Worm (Caenorhabditis elegans) whole organism, L4 larva: ENCODE measurements around the gene zfp-3.

ENCODE experiments used
- F26F4.8 ChIP-seq: fragments of 200-800 bp; sonication (Bioruptor generic); conservative IDR thresholded peaks from 2 replicates; pipeline ENCODE4 v1.3.6; 2022; ENCODE audit warnings: missing genetic modification characterization, missing compliant biosample characterization
- F37D6.2 ChIP-seq: sonication (generic microtip); optimal IDR thresholded peaks from 2 replicates; lab custom pipeline; 2016; ENCODE audit warnings: mild to moderate bottlenecking, missing genetic modification characterization, missing compliant biosample characterization
- F44E2.7 ChIP-seq: fragments of 200-800 bp; sonication (Bioruptor generic); IDR thresholded peaks from 2 replicates; pipeline ENCODE4 v2.1.2; 2022; ENCODE audit warnings: missing genetic modification characterization, missing compliant biosample characterization
- F49E8.2 ChIP-seq: sonication (generic microtip); optimal IDR thresholded peaks from 2 replicates; lab custom pipeline; 2016; ENCODE audit warnings: missing compliant biosample characterization, mild to moderate bottlenecking, missing genetic modification characterization, borderline replicate concordance
- Y105C5A.15 ChIP-seq: fragments of 200-800 bp; sonication (Bioruptor generic); IDR thresholded peaks from 2 replicates; pipeline ENCODE4 v1.3.6; 2022; ENCODE audit warnings: missing genetic modification characterization, missing compliant biosample characterization
- Y48G9A.11 ChIP-seq: fragments of 200-800 bp; sonication (Bioruptor generic); IDR thresholded peaks from 2 replicates; pipeline ENCODE4 v1.3.6; 2022; ENCODE audit warnings: missing genetic modification reagents, missing genetic modification characterization, missing compliant biosample characterization
- Y5F2A.4 ChIP-seq: fragments of 200-800 bp; sonication (Bioruptor generic); optimal IDR thresholded peaks from 2 replicates; lab custom pipeline; 2018; ENCODE audit warnings: mild to moderate bottlenecking, missing genetic modification characterization, missing compliant biosample characterization
- Y75B8A.6 ChIP-seq: fragments of 200-800 bp; sonication (Bioruptor generic); IDR thresholded peaks from 2 replicates; pipeline ENCODE4 v1.3.6; 2022; ENCODE audit warnings: missing genetic modification reagents, missing genetic modification characterization, missing compliant biosample characterization
- arid-1 ChIP-seq: fragments of 200-800 bp; sonication (Bioruptor generic); conservative IDR thresholded peaks from 2 replicates; pipeline ENCODE4 v1.3.6; 2022; ENCODE audit warnings: missing genetic modification reagents, missing genetic modification characterization, missing compliant biosample characterization
- ceh-28 ChIP-seq: fragments of 150-350 bp; optimal IDR thresholded peaks from 2 replicates; lab custom pipeline; 2014; ENCODE audit warnings: missing biosample characterization, missing genetic modification reagents, missing genetic modification characterization
- ceh-32 ChIP-seq: sonication (generic microtip); optimal IDR thresholded peaks from 2 replicates; lab custom pipeline; 2016; ENCODE audit warnings: mild to moderate bottlenecking, missing genetic modification characterization, missing compliant biosample characterization; ENCODE audit not compliant: poor library complexity
- ceh-44 ChIP-seq: fragments of 200-800 bp; sonication (Bioruptor generic); IDR thresholded peaks from 2 replicates; pipeline ENCODE4 v1.3.6; 2022; ENCODE audit warnings: missing genetic modification reagents, missing genetic modification characterization, missing compliant biosample characterization
- ces-1 ChIP-seq: fragments of 150-350 bp; sonication (generic microtip); optimal IDR thresholded peaks from 4 replicates; lab custom pipeline; 2014; ENCODE audit warnings: missing biosample characterization, missing genetic modification reagents, missing genetic modification characterization
- ctbp-1 ChIP-seq: fragments of 200-800 bp; sonication (Bioruptor generic); IDR thresholded peaks from 2 replicates; pipeline ENCODE4 v1.3.6; 2022; ENCODE audit warnings: missing genetic modification reagents, missing genetic modification characterization, missing compliant biosample characterization
- daf-12 ChIP-seq: fragments of 150-350 bp; optimal IDR thresholded peaks from 2 replicates; lab custom pipeline; 2014; ENCODE audit warnings: missing biosample characterization, missing genetic modification reagents, missing genetic modification characterization
- daf-16 ChIP-seq, 3 experiments: sonication (generic microtip); optimal IDR thresholded peaks; 2 replicates each; lab custom pipeline; 2016 to 2017; ENCODE audit warnings: missing genetic modification characterization in 3 of 3, missing genetic modification reagents in 3 of 3, mild to moderate bottlenecking in 2 of 3, missing compliant biosample characterization in 2 of 3, missing biosample characterization in 1 of 3, moderate library complexity in 1 of 3
- dmd-6 ChIP-seq: fragments of 200-800 bp; sonication (Bioruptor generic); IDR thresholded peaks from 2 replicates; pipeline ENCODE4 v1.3.6; 2022; ENCODE audit warnings: missing genetic modification reagents, missing genetic modification characterization, missing compliant biosample characterization
- dmd-8 ChIP-seq: fragments of 200-800 bp; sonication (Bioruptor generic); IDR thresholded peaks from 2 replicates; pipeline ENCODE4 v1.3.6; 2022; ENCODE audit warnings: missing genetic modification characterization, missing compliant biosample characterization
- duxl-1 ChIP-seq: sonication (generic microtip); optimal IDR thresholded peaks from 2 replicates; lab custom pipeline; 2016; ENCODE audit warnings: mild to moderate bottlenecking, missing genetic modification characterization, moderate library complexity, missing compliant biosample characterization; ENCODE audit not compliant: poor library complexity
- dve-1 ChIP-seq: sonication (generic microtip); optimal IDR thresholded peaks from 2 replicates; lab custom pipeline; 2017; ENCODE audit warnings: antibody characterized with exemption, mild to moderate bottlenecking, missing genetic modification characterization, missing compliant biosample characterization; ENCODE audit not compliant: insufficient read depth
- egl-27 ChIP-seq: sonication (generic microtip); optimal IDR thresholded peaks from 3 replicates; lab custom pipeline; 2017; ENCODE audit warnings: missing biosample characterization, missing genetic modification reagents, missing genetic modification characterization
- fkh-10 ChIP-seq: fragments of 150-350 bp; optimal IDR thresholded peaks from 2 replicates; lab custom pipeline; 2014; ENCODE audit warnings: missing biosample characterization, missing genetic modification reagents, missing genetic modification characterization
- hif-1 ChIP-seq, 2 experiments: sonication (generic microtip); optimal IDR thresholded peaks; 2 replicates each; lab custom pipeline; 2016 to 2017; ENCODE audit warnings: missing compliant biosample characterization in 2 of 2, missing genetic modification characterization in 2 of 2, missing genetic modification reagents in 2 of 2, missing genotype in 2 of 2, mild to moderate bottlenecking in 1 of 2
- hlh-11 ChIP-seq: fragments of 200-800 bp; sonication (Bioruptor generic); optimal IDR thresholded peaks from 2 replicates; lab custom pipeline; 2018; ENCODE audit warnings: mild to moderate bottlenecking, missing genetic modification characterization, missing compliant biosample characterization
- lin-13 ChIP-seq: fragments of 150-350 bp; optimal IDR thresholded peaks from 2 replicates; lab custom pipeline; 2014; ENCODE audit warnings: missing biosample characterization, missing genetic modification reagents, missing genetic modification characterization
- lin-15B ChIP-seq: fragments of 150-350 bp; sonication (generic microtip); optimal IDR thresholded peaks from 3 replicates; lab custom pipeline; 2014; ENCODE audit warnings: missing biosample characterization, missing genetic modification characterization
- lir-3 ChIP-seq: sonication (generic microtip); optimal IDR thresholded peaks from 2 replicates; lab custom pipeline; 2016; ENCODE audit warnings: mild to moderate bottlenecking, missing genetic modification characterization, missing compliant biosample characterization
- mep-1 ChIP-seq: fragments of 150-350 bp; sonication (generic microtip); optimal IDR thresholded peaks from 3 replicates; lab custom pipeline; 2014; ENCODE audit warnings: missing biosample characterization, missing genetic modification characterization
- mes-2 ChIP-seq: sonication (generic microtip); optimal IDR thresholded peaks from 2 replicates; lab custom pipeline; 2016; ENCODE audit warnings: missing genotype, mild to moderate bottlenecking, missing genetic modification characterization, missing compliant biosample characterization; ENCODE audit not compliant: poor library complexity, severe bottlenecking
- mxl-2 ChIP-seq: fragments of 200-800 bp; sonication (Bioruptor generic); conservative IDR thresholded peaks from 2 replicates; pipeline ENCODE4 v1.3.6; 2022; ENCODE audit warnings: missing genetic modification reagents, missing genetic modification characterization, missing compliant biosample characterization
- mxl-3 ChIP-seq: fragments of 200-800 bp; sonication (Bioruptor generic); optimal IDR thresholded peaks from 2 replicates; lab custom pipeline; 2018; ENCODE audit warnings: mild to moderate bottlenecking, missing genetic modification characterization, missing compliant biosample characterization
- nhr-10 ChIP-seq: fragments of 150-350 bp; optimal IDR thresholded peaks from 2 replicates; lab custom pipeline; 2014; ENCODE audit warnings: missing biosample characterization, missing genetic modification characterization
- nhr-111 ChIP-seq: fragments of 200-800 bp; sonication (Bioruptor generic); optimal IDR thresholded peaks from 2 replicates; lab custom pipeline; 2018; ENCODE audit warnings: mild to moderate bottlenecking, missing genetic modification characterization, missing compliant biosample characterization
- nhr-237 ChIP-seq: sonication (generic microtip); optimal IDR thresholded peaks from 2 replicates; lab custom pipeline; 2017; ENCODE audit warnings: missing biosample characterization, missing genetic modification characterization
- nhr-42 ChIP-seq: fragments of 200-800 bp; sonication (Bioruptor generic); IDR thresholded peaks from 2 replicates; pipeline ENCODE4 v1.3.6; 2022; ENCODE audit warnings: missing genetic modification characterization, missing compliant biosample characterization
- nhr-76 ChIP-seq: fragments of 150-350 bp; optimal IDR thresholded peaks from 2 replicates; lab custom pipeline; 2014; ENCODE audit warnings: missing biosample characterization, missing genetic modification characterization
- nhr-77 ChIP-seq: fragments of 150-350 bp; optimal IDR thresholded peaks from 2 replicates; lab custom pipeline; 2014; ENCODE audit warnings: missing biosample characterization, missing genetic modification characterization
- php-3 ChIP-seq: fragments of 200-800 bp; sonication (Bioruptor generic); IDR thresholded peaks from 2 replicates; pipeline ENCODE4 v1.3.6; 2022; ENCODE audit warnings: missing genetic modification reagents, missing genetic modification characterization, missing compliant biosample characterization
- rbr-2 ChIP-seq: sonication (generic microtip); optimal IDR thresholded peaks from 2 replicates; lab custom pipeline; 2016; ENCODE audit warnings: missing genotype, missing genetic modification characterization, missing compliant biosample characterization
- set-16 ChIP-seq: fragments of 200-800 bp; sonication (Bioruptor generic); IDR thresholded peaks from 2 replicates; pipeline ENCODE4 v1.3.6; 2022; ENCODE audit warnings: missing genetic modification reagents, missing genetic modification characterization, missing compliant biosample characterization
- skn-1 ChIP-seq: fragments of 150-350 bp; optimal IDR thresholded peaks from 2 replicates; lab custom pipeline; 2014; ENCODE audit warnings: missing biosample characterization, missing genetic modification characterization
- snpc-1.2 ChIP-seq: fragments of 200-800 bp; sonication (Bioruptor generic); IDR thresholded peaks from 2 replicates; pipeline ENCODE4 v1.3.6; 2022; ENCODE audit warnings: missing genetic modification reagents, missing genetic modification characterization, missing compliant biosample characterization
- snpc-4 ChIP-seq: fragments of 150-350 bp; optimal IDR thresholded peaks from 2 replicates; lab custom pipeline; 2014; ENCODE audit warnings: missing biosample characterization, missing genetic modification characterization
- spr-1 ChIP-seq: sonication (generic microtip); optimal IDR thresholded peaks from 2 replicates; lab custom pipeline; 2016; ENCODE audit warnings: mild to moderate bottlenecking, missing genetic modification characterization, missing compliant biosample characterization
- tag-97 ChIP-seq: fragments of 200-800 bp; sonication (Bioruptor generic); IDR thresholded peaks from 2 replicates; pipeline ENCODE4 v1.3.6; 2022; ENCODE audit warnings: missing genetic modification characterization, missing compliant biosample characterization
- unc-39 ChIP-seq: sonication (generic microtip); optimal IDR thresholded peaks from 2 replicates; lab custom pipeline; 2017; ENCODE audit warnings: missing biosample characterization, missing genetic modification characterization
- zag-1 ChIP-seq: fragments of 150-350 bp; optimal IDR thresholded peaks from 2 replicates; lab custom pipeline; 2014; ENCODE audit warnings: missing biosample characterization, missing genetic modification characterization
- zfp-2 ChIP-seq: sonication (generic microtip); optimal IDR thresholded peaks from 2 replicates; lab custom pipeline; 2016; ENCODE audit warnings: mild to moderate bottlenecking, missing genetic modification characterization, missing compliant biosample characterization
- zfp-3 ChIP-seq: fragments of 200-800 bp; sonication (Bioruptor generic); conservative IDR thresholded peaks from 2 replicates; pipeline ENCODE4 v1.3.6; 2022; ENCODE audit warnings: missing genetic modification reagents, missing genetic modification characterization, missing compliant biosample characterization
- ztf-7 ChIP-seq: fragments of 150-350 bp; optimal IDR thresholded peaks from 2 replicates; lab custom pipeline; 2014; ENCODE audit warnings: missing biosample characterization, missing genetic modification characterization

The zfp-3 gene

DNA sequence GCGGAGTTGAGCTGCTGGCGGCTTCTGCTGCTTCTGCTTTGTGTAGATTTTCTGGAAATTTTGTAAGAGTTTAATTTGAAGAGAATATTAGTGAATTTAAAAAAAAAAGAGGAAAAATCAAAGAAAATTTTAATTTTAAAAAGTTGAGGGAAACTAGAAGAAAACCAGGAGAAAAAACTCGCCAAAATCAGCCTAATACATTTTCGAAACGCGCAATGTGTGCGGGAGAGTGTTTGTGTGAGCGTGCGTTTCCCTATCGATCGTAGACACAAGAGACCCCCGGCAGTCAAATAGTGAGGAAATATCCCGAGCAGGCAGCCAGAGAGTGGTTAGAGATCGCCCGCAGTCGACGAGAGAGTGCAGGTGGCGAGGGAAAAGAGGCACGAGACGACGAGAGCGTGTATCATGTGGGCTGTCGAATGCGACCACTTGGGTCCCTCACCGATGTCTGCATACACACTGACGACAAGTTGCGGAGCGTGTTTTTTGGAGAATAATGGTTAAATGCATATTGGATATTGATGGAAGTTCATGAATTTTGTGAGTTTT is at the start of gene zfp-3 (continued):
- TF ChIP-seq duxl-1 (tag; lab: Kevin White, UChicago) (peak; percentile 87), spr-1 (tag; lab: Kevin White, UChicago) (peak; percentile 87), dve-1 (peak; percentile 97), set-16 (peak; percentile 91), daf-16 (GFP tag; optimal IDR thresholded peaks at IDR 0.05; lab: Kevin White, UChicago) (peak; percentile 62 to 79), daf-16 (tag; optimal IDR thresholded peaks at IDR 0.05; lab: Kevin White, UChicago) (peak; percentile 88), mes-2 (tag; lab: Kevin White, UChicago) (peak; percentile 86), zfp-2 (peak; percentile 65), zag-1 (peak; percentile 58), unc-39 (no peak), ceh-44 (no peak), F26F4.8 (GFP tag; lab: Robert Waterston, UW) (no peak), dmd-8 (GFP tag; lab: Robert Waterston, UW) (0 out of 2 replicates have a peak, but pooled peaks have one; percentile 17), arid-1 (GFP tag; lab: Robert Waterston, UW) (peak; percentile 89), tag-97 (no peak), nhr-10 (tag; lab: Kevin White, UChicago) (no peak), lin-13 (GFP tag; lab: Kevin White, UChicago) (peak; percentile 67), fkh-10 (GFP tag; lab: Kevin White, UChicago) (peak; percentile 95), lir-3 (tag; lab: Kevin White, UChicago) (peak; percentile 45), ztf-7 (peak; percentile 83), skn-1 (tag; lab: Kevin White, UChicago) (peak; percentile 6), Y75B8A.6 (GFP tag; lab: Robert Waterston, UW) (no peak), F44E2.7 (GFP tag; lab: Robert Waterston, UW) (no peak), ceh-32 (tag; lab: Kevin White, UChicago) (peak; percentile 49), mxl-3 (GFP tag; lab: Kevin White, UChicago) (peak; percentile 90), mxl-2 (no peak), zfp-3 (GFP tag; lab: Robert Waterston, UW) (peak; percentile 71; the same call in 1 of the 2 replicates), F49E8.2 (tag; lab: Kevin White, UChicago) (no peak), php-3 (GFP tag; lab: Robert Waterston, UW) (0 out of 2 replicates have a peak, but pooled peaks have one; percentile 44), snpc-4 (tag; lab: Kevin White, UChicago) (no peak), mep-1 (tag; lab: Kevin White, UChicago) (peak; percentile 97), nhr-111 (no peak), hlh-11 (tag; lab: Kevin White, UChicago) (peak; percentile 99), ces-1 (GFP tag; lab: Kevin White, UChicago) (peak; percentile 2), nhr-76 (tag; lab: Kevin White, UChicago) (no peak), snpc-1.2 (no peak), rbr-2 (tag; lab: Kevin White, UChicago) (peak; percentile 95), nhr-77 (tag; lab: Kevin White, UChicago) (peak; percentile 88), Y5F2A.4 (GFP tag; lab: Kevin White, UChicago) (peak; percentile 41), ceh-28 (tag; lab: Kevin White, UChicago) (peak; percentile 72), egl-27 (tag; lab: Kevin White, UChicago) (no peak), nhr-237 (tag; lab: Kevin White, UChicago) (no peak), ctbp-1 (GFP tag; lab: Robert Waterston, UW) (peak; percentile 95), dmd-6 (GFP tag; lab: Robert Waterston, UW) (peak; percentile 91), daf-12 (no peak), F37D6.2 (tag; lab: Kevin White, UChicago) (peak; percentile 85), Y48G9A.11 (GFP tag; lab: Robert Waterston, UW) (no peak), lin-15B (tag; lab: Kevin White, UChicago) (no peak), Y105C5A.15 (GFP tag; lab: Robert Waterston, UW) (0 out of 2 replicates have a peak, but pooled peaks have one; percentile 31), hif-1 (tag; optimal IDR thresholded peaks at IDR 0.05; lab: Kevin White, UChicago) (peak; percentile 52 to 95), nhr-42 (GFP tag; lab: Robert Waterston, UW) (peak; percentile 87; the same call in 1 of the 2 replicates)
